Worm (Caenorhabditis elegans) whole organism, midembryonic: ENCODE data around the gene clec-197.

Source experiments
- T22C8.4 ChIP-seq: fragments of 200-800 bp; sonication (Bioruptor generic); IDR thresholded peaks from 2 replicates; pipeline ENCODE4 v1.3.6; 2022; ENCODE audit warnings: missing genetic modification characterization, missing compliant biosample characterization
- cog-1 ChIP-seq: sonication (generic microtip); optimal IDR thresholded peaks from 2 replicates; lab custom pipeline; 2016; ENCODE audit warnings: missing genetic modification characterization, missing compliant biosample characterization
- flt-1 ChIP-seq: fragments of 200-800 bp; sonication (Bioruptor generic); IDR thresholded peaks from 2 replicates; pipeline ENCODE4 v1.3.6; 2022; ENCODE audit warnings: missing genetic modification characterization, missing compliant biosample characterization
- klf-2 ChIP-seq: fragments of 200-800 bp; sonication (Bioruptor generic); conservative IDR thresholded peaks from 2 replicates; pipeline ENCODE4 v1.3.6; 2022; ENCODE audit warnings: missing genetic modification reagents, missing genetic modification characterization, missing compliant biosample characterization
- med-1 ChIP-seq: sonication (generic microtip); optimal IDR thresholded peaks from 2 replicates; lab custom pipeline; 2017; ENCODE audit warnings: missing genetic modification characterization, mild to moderate bottlenecking, missing compliant biosample characterization, antibody characterized with exemption, missing genetic modification reagents; ENCODE audit not compliant: insufficient read depth
- ref-1 ChIP-seq: fragments of 200-800 bp; sonication (Bioruptor generic); conservative IDR thresholded peaks from 2 replicates; pipeline ENCODE4 v1.3.6; 2022; ENCODE audit warnings: missing genetic modification reagents, missing genetic modification characterization, missing compliant biosample characterization
- tab-1 ChIP-seq: fragments of 200-800 bp; sonication (Bioruptor generic); IDR thresholded peaks from 2 replicates; pipeline ENCODE4 v1.3.6; 2022; ENCODE audit warnings: missing genetic modification characterization, missing compliant biosample characterization
- ztf-23 ChIP-seq: fragments of 200-800 bp; sonication (Bioruptor generic); IDR thresholded peaks from 2 replicates; pipeline ENCODE4 v1.3.6; 2022; ENCODE audit warnings: missing genetic modification reagents, missing genetic modification characterization, missing compliant biosample characterization
- ztf-29 ChIP-seq: fragments of 200-800 bp; sonication (Bioruptor generic); IDR thresholded peaks from 2 replicates; pipeline ENCODE4 v1.3.6; 2022; ENCODE audit warnings: missing genetic modification reagents, missing genetic modification characterization, missing compliant biosample characterization

clec-197 gene

DNA sequence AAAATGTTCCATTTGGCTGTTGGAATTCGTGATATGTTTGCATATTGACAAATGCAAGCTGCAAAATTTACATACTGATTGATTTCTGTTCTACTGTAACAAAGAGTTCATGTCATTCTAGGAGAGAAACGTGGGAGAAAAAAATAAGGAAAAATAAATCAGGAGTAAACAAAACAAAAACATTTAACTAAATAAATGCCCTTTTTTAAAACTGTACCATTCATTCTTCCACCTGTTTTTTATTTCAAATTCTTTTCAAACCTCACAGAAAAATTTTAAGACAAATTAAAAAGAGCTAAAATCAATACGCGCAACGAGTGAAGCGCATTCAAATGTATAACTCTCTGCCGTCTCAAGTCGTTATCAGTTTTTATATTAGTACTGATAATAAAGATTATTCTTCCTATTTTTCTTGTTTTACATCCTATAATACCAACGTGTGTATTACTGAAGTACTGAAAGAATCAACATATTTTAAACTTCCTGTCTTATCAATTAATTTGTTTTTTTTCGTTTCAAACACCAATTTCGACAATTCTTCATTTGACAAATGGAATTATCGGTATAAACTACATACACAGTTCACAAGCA lies 7.5 kb downstream of the clec-197 start, which contains the start of gene C49C3.10:
Gene C49C3.10 (minus strand): TSS at position 51 of the 591 bp plus-strand sequence.
- TF ChIP-seq klf-2 (GFP tag; lab: Robert Waterston, UW) (no peak), ref-1 (no peak), ztf-23 (no peak), flt-1 (GFP tag; lab: Robert Waterston, UW) (no peak), ztf-29 (GFP tag; lab: Robert Waterston, UW) (no peak), med-1 (no peak), T22C8.4 (GFP tag; lab: Robert Waterston, UW) (no peak), tab-1 (GFP tag; lab: Robert Waterston, UW) (no peak), cog-1 (tag; lab: Kevin White, UChicago) (no peak)

DNA sequence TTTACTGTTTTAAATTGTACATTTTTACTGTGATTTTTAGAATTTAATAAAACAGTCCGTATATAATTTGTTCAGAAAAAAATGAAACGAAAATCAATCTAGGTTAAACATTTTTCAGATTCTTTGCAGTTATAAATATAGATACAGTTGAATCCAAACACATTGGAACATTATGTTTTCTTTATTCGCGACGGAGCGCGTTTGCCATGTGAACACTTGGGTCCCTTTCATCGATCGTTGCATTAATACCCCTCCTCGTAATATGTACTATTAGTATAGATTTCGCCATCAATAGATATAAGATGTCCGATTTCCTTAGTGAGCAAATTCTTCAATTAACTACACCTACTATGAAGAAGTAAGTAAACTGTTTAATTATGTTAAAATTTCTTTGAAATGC lies 11.5 kb downstream of the clec-197 start, which contains the start of gene C49C3.8:
Gene C49C3.8 (plus strand): TSS at position 173 of the 400 bp plus-strand sequence.
- TF ChIP-seq med-1 (no peak), klf-2 (GFP tag; lab: Robert Waterston, UW) (no peak), cog-1 (tag; lab: Kevin White, UChicago) (no peak), ref-1 (no peak), ztf-23 (no peak), tab-1 (GFP tag; lab: Robert Waterston, UW) (no peak), T22C8.4 (GFP tag; lab: Robert Waterston, UW) (no peak)

- no peak for TF ChIP-seq flt-1 (GFP tag; lab: Robert Waterston, UW)
- TF ChIP-seq cog-1 (tag; lab: Kevin White, UChicago) = no peak
- no peak for TF ChIP-seq ztf-29 (GFP tag; lab: Robert Waterston, UW)
- no peak for TF ChIP-seq T22C8.4 (GFP tag; lab: Robert Waterston, UW)
- no peak for TF ChIP-seq ztf-23
- no peak for TF ChIP-seq tab-1 (GFP tag; lab: Robert Waterston, UW)
- no peak for TF ChIP-seq klf-2 (GFP tag; lab: Robert Waterston, UW)
- TF ChIP-seq ref-1 = no peak
- no peak for TF ChIP-seq med-1
Observed at ce11 chrIV:17333542-17334281, 12.8 kb downstream of the clec-197 start, which contains the start of gene C49C3.15. C49C3.15 (plus strand) TSS chrIV:17334231.

DNA sequence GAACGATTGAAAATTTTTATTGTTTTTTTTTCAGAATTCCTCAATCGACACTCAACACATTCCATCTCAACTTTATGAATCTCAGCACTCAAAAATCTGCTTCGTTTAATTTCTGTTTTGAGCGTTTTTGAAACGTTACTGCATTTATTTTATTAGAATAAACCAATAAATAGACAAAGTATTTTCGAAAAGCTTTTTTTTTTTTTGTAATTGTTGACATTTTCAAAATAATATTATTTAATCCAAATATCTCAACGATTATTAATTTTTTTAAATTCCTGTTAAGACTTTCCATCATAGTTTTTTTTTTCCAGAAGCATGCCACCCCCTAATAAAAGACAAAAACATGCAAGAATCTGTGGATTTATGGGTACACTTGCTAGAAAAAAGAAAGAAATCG lies 14.2 kb downstream of the clec-197 start, which contains the start of gene C49C3.7:
Gene C49C3.7 (plus strand): TSS at position 301 of the 400 bp plus-strand sequence.
- TF ChIP-seq ref-1 (no peak), tab-1 (GFP tag; lab: Robert Waterston, UW) (no peak), T22C8.4 (GFP tag; lab: Robert Waterston, UW) (no peak), klf-2 (GFP tag; lab: Robert Waterston, UW) (no peak)

DNA sequence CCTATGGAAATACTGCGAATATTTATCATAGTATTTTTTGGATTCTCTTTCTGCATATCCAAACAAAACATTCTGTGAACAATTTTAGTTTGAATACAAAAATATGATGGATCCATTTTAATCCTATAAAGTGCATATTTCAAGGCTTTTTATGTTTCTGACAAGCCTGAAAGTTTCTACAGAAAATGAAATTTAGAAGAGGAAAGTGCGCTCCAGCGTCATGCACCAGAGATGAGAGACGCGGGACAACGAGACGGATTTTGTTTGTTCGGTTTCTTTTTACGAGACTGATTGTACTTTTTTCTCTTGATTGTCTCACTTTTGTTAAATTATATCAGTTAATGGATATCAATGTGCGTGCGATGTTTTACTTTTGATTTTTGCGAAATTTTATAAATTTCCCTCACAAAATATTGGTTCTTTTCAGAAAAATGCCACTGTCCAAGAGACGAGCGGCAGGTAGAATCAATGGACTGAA lies 15.4 kb downstream of the clec-197 start, which contains the start of gene C49C3.6:
Gene C49C3.6 (plus strand): TSS at position 428 of the 478 bp plus-strand sequence.
- TF ChIP-seq T22C8.4 (GFP tag; lab: Robert Waterston, UW) = no peak
- no peak for TF ChIP-seq cog-1 (tag; lab: Kevin White, UChicago)
- TF ChIP-seq flt-1 (GFP tag; lab: Robert Waterston, UW) = no peak
- no peak for TF ChIP-seq ztf-29 (GFP tag; lab: Robert Waterston, UW)
- TF ChIP-seq klf-2 (GFP tag; lab: Robert Waterston, UW) = no peak
- no peak for TF ChIP-seq med-1
- TF ChIP-seq ztf-23 = no peak
- TF ChIP-seq ref-1 = no peak
- no peak for TF ChIP-seq tab-1 (GFP tag; lab: Robert Waterston, UW)

DNA sequence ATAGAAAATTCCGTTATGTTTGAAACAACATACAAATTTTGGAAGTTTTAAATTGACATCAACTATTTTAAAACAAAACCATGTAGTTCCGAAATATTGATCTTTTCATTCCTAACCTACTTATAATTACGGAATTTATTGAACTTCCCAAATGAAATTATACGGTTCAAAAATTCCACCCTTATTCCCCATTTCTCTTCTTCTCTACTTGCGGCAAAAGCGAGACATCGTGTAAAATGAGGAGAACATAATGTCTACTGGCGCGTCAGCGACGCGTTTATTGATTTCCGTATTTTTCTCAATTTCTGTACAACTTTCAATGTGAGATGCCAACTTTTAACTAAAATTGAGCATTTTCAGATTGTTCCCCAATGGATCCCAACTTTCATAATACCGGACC lies 17.7 kb downstream of the clec-197 start, which contains the start of gene ceh-88:
Gene ceh-88 (plus strand): TSS at position 355 of the 400 bp plus-strand sequence.
- TF ChIP-seq T22C8.4 (GFP tag; lab: Robert Waterston, UW) (no peak), med-1 (no peak)

DNA sequence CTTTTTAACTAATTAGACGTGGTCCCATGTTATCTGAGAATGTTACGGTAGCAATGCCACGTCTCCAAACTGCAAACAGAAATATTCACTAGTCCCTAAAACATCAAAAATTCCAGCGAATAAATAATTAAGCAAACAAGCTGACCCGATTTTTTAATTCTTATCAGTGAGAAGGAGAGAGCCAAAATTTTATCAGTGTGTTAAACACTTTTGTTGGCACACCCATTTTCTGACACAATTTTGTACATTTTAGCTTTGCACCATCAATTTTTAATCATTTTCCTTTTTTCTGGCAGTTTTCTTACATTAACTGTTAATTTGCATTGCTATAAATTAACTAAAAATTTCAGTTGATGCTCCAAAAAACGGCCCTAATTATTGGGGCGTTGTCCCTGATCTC lies 26.1 kb downstream of the clec-197 start, which contains the start of gene C49C3.4:
Gene C49C3.4 (plus strand): TSS at position 351 of the 400 bp plus-strand sequence.
- TF ChIP-seq cog-1 (tag; lab: Kevin White, UChicago) (no peak), ztf-29 (GFP tag; lab: Robert Waterston, UW) (no peak), klf-2 (GFP tag; lab: Robert Waterston, UW) (no peak), med-1 (no peak), ztf-23 (no peak), tab-1 (GFP tag; lab: Robert Waterston, UW) (no peak), ref-1 (no peak), flt-1 (GFP tag; lab: Robert Waterston, UW) (no peak), T22C8.4 (GFP tag; lab: Robert Waterston, UW) (no peak)

DNA sequence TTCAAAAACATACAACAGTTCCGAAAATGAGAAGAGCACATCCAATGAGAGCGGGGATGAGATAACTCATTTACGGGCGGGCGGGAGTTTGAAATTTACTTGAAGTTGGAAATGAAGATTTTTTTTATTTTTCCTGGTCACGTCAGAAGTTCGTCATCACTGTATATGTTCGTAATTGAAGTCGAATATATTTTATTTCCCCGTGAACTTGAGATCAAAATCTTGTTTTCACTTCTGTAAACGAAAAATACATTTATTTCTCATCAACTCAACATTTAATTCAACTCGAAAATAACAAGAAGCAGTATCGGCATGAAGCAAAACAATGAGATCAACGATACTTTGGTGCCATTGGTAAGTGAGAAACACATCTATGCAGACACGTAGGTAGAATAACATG lies 30.1 kb downstream of the clec-197 start, which contains the start of gene C49C3.20:
Gene C49C3.20 (minus strand): TSS at position 101 of the 400 bp plus-strand sequence.
- TF ChIP-seq T22C8.4 (GFP tag; lab: Robert Waterston, UW) (no peak), flt-1 (GFP tag; lab: Robert Waterston, UW) (no peak), ref-1 (no peak), ztf-29 (GFP tag; lab: Robert Waterston, UW) (no peak), cog-1 (tag; lab: Kevin White, UChicago) (no peak), tab-1 (GFP tag; lab: Robert Waterston, UW) (no peak)

DNA sequence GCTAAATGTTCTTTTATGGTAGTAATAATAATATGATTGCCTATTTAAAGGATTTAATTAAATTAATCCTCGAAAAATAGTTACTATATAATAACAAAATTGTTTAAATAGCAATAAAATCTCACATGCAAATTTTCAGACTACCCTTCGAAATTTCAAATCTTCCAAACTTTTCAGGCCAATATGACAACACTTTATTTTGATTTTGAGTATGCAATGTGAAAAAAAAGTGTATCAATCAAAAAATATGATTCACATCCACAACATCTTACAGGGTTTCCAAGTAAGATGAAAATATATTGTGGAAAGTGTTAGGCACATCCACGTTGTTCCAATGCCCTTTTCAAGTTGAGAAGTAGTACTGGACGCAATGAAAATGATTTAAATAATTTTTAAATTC lies 34.7 kb downstream of the clec-197 start, which contains the start of gene snf-9:
Gene snf-9 (plus strand): TSS at position 301 of the 400 bp plus-strand sequence.
- TF ChIP-seq ztf-29 (GFP tag; lab: Robert Waterston, UW) = no peak
- TF ChIP-seq ztf-23 = no peak
- no peak for TF ChIP-seq klf-2 (GFP tag; lab: Robert Waterston, UW)
- no peak for TF ChIP-seq T22C8.4 (GFP tag; lab: Robert Waterston, UW)
- no peak for TF ChIP-seq flt-1 (GFP tag; lab: Robert Waterston, UW)
- TF ChIP-seq ref-1 = no peak
- no peak for TF ChIP-seq tab-1 (GFP tag; lab: Robert Waterston, UW)
- no peak for TF ChIP-seq cog-1 (tag; lab: Kevin White, UChicago)
- no peak for TF ChIP-seq med-1
